Fruit fly (Drosophila melanogaster) whole organism, embryonic: ENCODE results near the gene Bap60.

Experiments
- Abd-B ChIP-seq: fragments of 200-800 bp; sonication (Bioruptor generic); optimal IDR thresholded peaks from 2 replicates; lab custom pipeline; 2018; ENCODE audit warnings: missing biosample characterization, mild to moderate bottlenecking, missing genetic modification characterization, moderate library complexity
- B-H2 ChIP-seq: fragments of 200-800 bp; sonication (Bioruptor generic); optimal IDR thresholded peaks from 2 replicates; lab custom pipeline; 2018; ENCODE audit warnings: missing biosample characterization, mild to moderate bottlenecking, missing genetic modification characterization
- Bgb ChIP-seq: fragments of 200-800 bp; sonication (Bioruptor generic); IDR thresholded peaks from 2 replicates; pipeline ENCODE4 v1.3.6; 2022; ENCODE audit warnings: missing biosample characterization, missing genetic modification characterization; ENCODE audit not compliant: partially characterized antibody
- CG11695 ChIP-seq: fragments of 200-800 bp; sonication (Bioruptor generic); IDR thresholded peaks from 3 replicates; pipeline ENCODE4 v1.3.6; 2022; ENCODE audit warnings: missing biosample characterization, missing genetic modification characterization
- CG12071 ChIP-seq: fragments of 200-800 bp; sonication (Bioruptor generic); optimal IDR thresholded peaks from 3 replicates; lab custom pipeline; 2018; ENCODE audit warnings: missing biosample characterization, mild to moderate bottlenecking, missing genetic modification characterization
- CG12391 ChIP-seq: fragments of 200-800 bp; sonication (Bioruptor generic); optimal IDR thresholded peaks from 3 replicates; lab custom pipeline; 2018; ENCODE audit warnings: missing biosample characterization, mild to moderate bottlenecking, missing genetic modification characterization, moderate library complexity
- CG13296 ChIP-seq: fragments of 200-800 bp; sonication (Bioruptor generic); optimal IDR thresholded peaks from 3 replicates; lab custom pipeline; 2018; ENCODE audit warnings: missing biosample characterization, mild to moderate bottlenecking, missing genetic modification characterization
- CG15269 ChIP-seq: fragments of 200-800 bp; sonication (Bioruptor generic); optimal IDR thresholded peaks from 2 replicates; lab custom pipeline; 2018; ENCODE audit warnings: missing biosample characterization, mild to moderate bottlenecking, missing genetic modification characterization, moderate library complexity
- CG15514 ChIP-seq: fragments of 200-800 bp; sonication (Bioruptor generic); optimal IDR thresholded peaks from 3 replicates; lab custom pipeline; 2017; ENCODE audit warnings: missing biosample characterization, missing genetic modification characterization, mild to moderate bottlenecking, moderate library complexity, missing genetic modification reagents
- CG17385 ChIP-seq: fragments of 200-800 bp; sonication (Bioruptor generic); optimal IDR thresholded peaks from 3 replicates; lab custom pipeline; 2018; ENCODE audit warnings: missing biosample characterization, mild to moderate bottlenecking, missing genetic modification characterization
- CG17912 ChIP-seq: fragments of 200-800 bp; sonication (Bioruptor generic); optimal IDR thresholded peaks from 2 replicates; lab custom pipeline; 2018; ENCODE audit warnings: missing biosample characterization, mild to moderate bottlenecking, missing genetic modification characterization
- CG2875 ChIP-seq: fragments of 200-800 bp; sonication (Bioruptor generic); optimal IDR thresholded peaks from 2 replicates; lab custom pipeline; 2017; ENCODE audit warnings: missing biosample characterization, mild to moderate bottlenecking, missing genetic modification characterization, missing genetic modification reagents
- CG30403 ChIP-seq: fragments of 200-800 bp; sonication (Bioruptor generic); optimal IDR thresholded peaks from 3 replicates; lab custom pipeline; 2016; ENCODE audit warnings: missing biosample characterization, missing genetic modification characterization
- CG4328 ChIP-seq: fragments of 200-800 bp; sonication (Bioruptor generic); optimal IDR thresholded peaks from 3 replicates; lab custom pipeline; 2017; ENCODE audit warnings: missing biosample characterization, missing genetic modification reagents, missing genetic modification characterization
- CG43689 ChIP-seq: fragments of 200-800 bp; sonication (Bioruptor generic); IDR thresholded peaks from 2 replicates; pipeline ENCODE4 v1.3.6; 2022; ENCODE audit warnings: missing biosample characterization, missing genetic modification characterization
- CG6765 ChIP-seq: fragments of 200-800 bp; sonication (Bioruptor generic); optimal IDR thresholded peaks from 3 replicates; lab custom pipeline; 2017; ENCODE audit warnings: missing biosample characterization, mild to moderate bottlenecking, missing genetic modification characterization
- CG6813 ChIP-seq: fragments of 200-800 bp; sonication (Bioruptor generic); optimal IDR thresholded peaks from 2 replicates; lab custom pipeline; 2017; ENCODE audit warnings: missing biosample characterization, missing genetic modification characterization, mild to moderate bottlenecking, moderate library complexity, missing genetic modification reagents
- CG7372 ChIP-seq: fragments of 200-800 bp; sonication (Bioruptor generic); IDR thresholded peaks from 2 replicates; pipeline ENCODE4 v1.3.6; 2022; ENCODE audit warnings: missing biosample characterization, missing genetic modification characterization
- CG8478 ChIP-seq: fragments of >200 bp; optimal IDR thresholded peaks from 2 replicates; lab custom pipeline; 2018
- Chrac-16 ChIP-seq: fragments of 200-800 bp; sonication (Bioruptor generic); optimal IDR thresholded peaks from 3 replicates; lab custom pipeline; 2016; ENCODE audit warnings: missing biosample characterization, missing genetic modification characterization
- Fer1 ChIP-seq: fragments of 200-800 bp; sonication (Bioruptor generic); optimal IDR thresholded peaks from 2 replicates; lab custom pipeline; 2017; ENCODE audit warnings: missing biosample characterization, mild to moderate bottlenecking, missing genetic modification characterization
- Fer3 ChIP-seq: fragments of 200-800 bp; sonication (Bioruptor generic); optimal IDR thresholded peaks from 2 replicates; lab custom pipeline; 2018; ENCODE audit warnings: missing biosample characterization, mild to moderate bottlenecking, missing genetic modification characterization, moderate library complexity
- HmgZ ChIP-seq: fragments of 200-800 bp; sonication (Bioruptor generic); optimal IDR thresholded peaks from 2 replicates; lab custom pipeline; 2018; ENCODE audit warnings: missing biosample characterization, mild to moderate bottlenecking, missing genetic modification characterization
- Med ChIP-seq: fragments of 200-800 bp; sonication (Bioruptor generic); peaks from one replicate; lab custom pipeline; 2016; ENCODE audit warnings: missing biosample characterization, missing genetic modification characterization, mild to moderate bottlenecking, inconsistent platforms, moderate library complexity
- Myb ChIP-seq: fragments of 200-800 bp; sonication (Bioruptor generic); optimal IDR thresholded peaks from 2 replicates; lab custom pipeline; 2016; ENCODE audit warnings: missing biosample characterization, missing genetic modification characterization
- Ptx1 ChIP-seq: fragments of 200-800 bp; sonication (Bioruptor generic); IDR thresholded peaks from 2 replicates; pipeline ENCODE4 v1.3.6; 2022; ENCODE audit warnings: missing biosample characterization, missing genetic modification characterization
- Scr ChIP-seq: fragments of 200-800 bp; sonication (Bioruptor generic); IDR thresholded peaks from 2 replicates; pipeline ENCODE4 v1.3.6; 2022; ENCODE audit warnings: missing biosample characterization, missing genetic modification characterization; ENCODE audit not compliant: partially characterized antibody
- Sox100B ChIP-seq: fragments of 200-800 bp; sonication (Bioruptor generic); optimal IDR thresholded peaks from 3 replicates; lab custom pipeline; 2018; ENCODE audit warnings: missing biosample characterization, mild to moderate bottlenecking, missing genetic modification characterization
- Ssrp ChIP-seq: fragments of 200-800 bp; sonication (Bioruptor generic); optimal IDR thresholded peaks from 2 replicates; lab custom pipeline; 2018; ENCODE audit warnings: missing biosample characterization, mild to moderate bottlenecking, missing genetic modification characterization, moderate library complexity
- Xrp1 ChIP-seq: fragments of 200-800 bp; sonication (Bioruptor generic); IDR thresholded peaks from 2 replicates; pipeline ENCODE4 v1.3.6; 2022; ENCODE audit warnings: missing biosample characterization, missing genetic modification characterization
- al ChIP-seq: fragments of 200-800 bp; sonication (Bioruptor generic); IDR thresholded peaks from 2 replicates; pipeline ENCODE4 v1.3.6; 2022; ENCODE audit warnings: missing biosample characterization, missing genetic modification characterization
- bowl ChIP-seq: fragments of 200-800 bp; sonication (Bioruptor generic); IDR thresholded peaks from 2 replicates; pipeline ENCODE4 v1.3.6; 2022; ENCODE audit warnings: missing biosample characterization, missing genetic modification characterization
- dati ChIP-seq: fragments of 200-800 bp; sonication (Bioruptor generic); IDR thresholded peaks from 2 replicates; pipeline ENCODE4 v1.3.6; 2022; ENCODE audit warnings: missing biosample characterization, missing genetic modification characterization
- dmrt11E ChIP-seq: fragments of 200-800 bp; sonication (Bioruptor generic); optimal IDR thresholded peaks from 3 replicates; lab custom pipeline; 2018; ENCODE audit warnings: missing biosample characterization, mild to moderate bottlenecking, missing genetic modification characterization, moderate library complexity
- dmrt99B ChIP-seq: fragments of 200-800 bp; sonication (Bioruptor generic); optimal IDR thresholded peaks from 2 replicates; lab custom pipeline; 2018; ENCODE audit warnings: missing biosample characterization, mild to moderate bottlenecking, missing genetic modification characterization, moderate library complexity
- eyg ChIP-seq: fragments of 200-800 bp; sonication (Bioruptor generic); optimal IDR thresholded peaks from 3 replicates; lab custom pipeline; 2016; ENCODE audit warnings: missing biosample characterization, missing genetic modification characterization
- fd102C ChIP-seq: fragments of 200-800 bp; sonication (Bioruptor generic); optimal IDR thresholded peaks from 2 replicates; lab custom pipeline; 2018; ENCODE audit warnings: missing biosample characterization, mild to moderate bottlenecking, missing genetic modification characterization, moderate library complexity
- ftz-f1 ChIP-seq: fragments of 200-800 bp; sonication (Bioruptor generic); optimal IDR thresholded peaks from 2 replicates; lab custom pipeline; 2016; ENCODE audit warnings: missing biosample characterization, missing genetic modification characterization
- gem ChIP-seq: fragments of 200-800 bp; sonication (Bioruptor generic); optimal IDR thresholded peaks from 2 replicates; lab custom pipeline; 2019; ENCODE audit warnings: missing biosample characterization, mild to moderate bottlenecking, missing genetic modification characterization, moderate library complexity
- grau ChIP-seq: fragments of 200-800 bp; optimal IDR thresholded peaks from 3 replicates; lab custom pipeline; 2019; ENCODE audit warnings: missing biosample characterization, mild to moderate bottlenecking, missing genetic modification characterization, moderate library complexity
- gsb ChIP-seq: fragments of 200-800 bp; sonication (Bioruptor generic); IDR thresholded peaks from 2 replicates; pipeline ENCODE4 v1.3.6; 2022; ENCODE audit warnings: missing biosample characterization, missing genetic modification characterization
- her ChIP-seq: fragments of 200-800 bp; sonication (Bioruptor generic); optimal IDR thresholded peaks from 2 replicates; lab custom pipeline; 2016; ENCODE audit warnings: missing biosample characterization, missing genetic modification characterization
- jumu ChIP-seq: fragments of 200-800 bp; sonication (Bioruptor generic); optimal IDR thresholded peaks from 3 replicates; lab custom pipeline; 2016; ENCODE audit warnings: missing biosample characterization, missing genetic modification characterization
- nmo ChIP-seq: fragments of 200-800 bp; sonication (Bioruptor generic); optimal IDR thresholded peaks from 2 replicates; lab custom pipeline; 2018; ENCODE audit warnings: missing biosample characterization, mild to moderate bottlenecking, missing genetic modification characterization, moderate library complexity
- slbo ChIP-seq: fragments of 200-800 bp; sonication (Bioruptor generic); IDR thresholded peaks from 2 replicates; pipeline ENCODE4 v1.3.6; 2022; ENCODE audit warnings: missing biosample characterization, missing genetic modification characterization
- sob ChIP-seq: fragments of 200-800 bp; sonication (Bioruptor generic); IDR thresholded peaks from 2 replicates; pipeline ENCODE4 v1.3.6; 2022; ENCODE audit warnings: missing biosample characterization, missing genetic modification characterization
- unpg ChIP-seq: fragments of 200-800 bp; sonication (Bioruptor generic); optimal IDR thresholded peaks from 3 replicates; lab custom pipeline; 2018; ENCODE audit warnings: missing biosample characterization, mild to moderate bottlenecking, missing genetic modification characterization, moderate library complexity
- wdn ChIP-seq: fragments of 200-800 bp; sonication (Bioruptor generic); IDR thresholded peaks from 2 replicates; pipeline ENCODE4 v1.3.6; 2022; ENCODE audit warnings: missing biosample characterization, missing genetic modification characterization
- zf30C ChIP-seq: fragments of 200-800 bp; sonication (Bioruptor generic); optimal IDR thresholded peaks from 3 replicates; lab custom pipeline; 2018; ENCODE audit warnings: missing biosample characterization, mild to moderate bottlenecking, missing genetic modification characterization

Gene Bap60

DNA sequence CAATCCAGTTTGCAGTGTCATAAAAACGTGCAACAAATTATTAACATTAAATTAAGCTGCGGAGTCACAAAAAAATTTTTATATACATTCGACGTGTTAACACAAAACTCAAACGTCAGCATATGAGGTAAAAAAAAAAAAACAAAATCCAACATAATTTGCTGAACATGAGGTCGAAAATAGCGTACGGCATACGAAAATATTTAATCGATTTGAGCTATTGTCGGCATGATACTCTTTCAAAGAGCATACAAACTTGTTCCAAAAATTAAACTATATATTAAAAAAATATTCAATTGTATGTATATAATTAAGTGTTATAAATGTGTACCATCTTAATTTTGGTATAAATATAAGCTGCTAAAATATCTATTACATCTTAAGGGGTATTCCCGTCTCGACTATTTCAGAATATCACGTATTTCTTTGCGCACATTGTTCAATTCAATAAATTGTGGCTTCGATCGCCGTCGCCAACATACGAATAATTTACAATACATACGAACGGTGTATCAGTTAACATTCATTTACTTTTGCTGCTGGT, 49.7 kb downstream of the Bap60 start (continued):
- no peak for TF ChIP-seq CG17912 (GFP tag; lab: Kevin White, UChicago)
- TF ChIP-seq Fer3: peak; percentile 60
- TF ChIP-seq bowl (GFP tag; lab: Robert Waterston, UW): no peak
- TF ChIP-seq Xrp1: peak; percentile 67; the same call in 1 of the 2 replicates
- no peak for TF ChIP-seq Myb (GFP tag; lab: Kevin White, UChicago)
- TF ChIP-seq Abd-B (GFP tag; lab: Kevin White, UChicago): peak; percentile 35
- TF ChIP-seq CG6813 (GFP tag; lab: Kevin White, UChicago): no peak
- TF ChIP-seq Ptx1 (GFP tag; lab: Robert Waterston, UW): peak; percentile 71
- peak; percentile 44 for TF ChIP-seq nmo (GFP tag; lab: Kevin White, UChicago)
- TF ChIP-seq CG30403 (GFP tag; lab: Kevin White, UChicago): peak; percentile 35
- TF ChIP-seq CG43689 (GFP tag; lab: Robert Waterston, UW): 0 out of 2 replicates have a peak, but pooled peaks have one; percentile 13
- no peak for TF ChIP-seq HmgZ (tag; lab: Kevin White, UChicago)
- TF ChIP-seq CG15514: peak; percentile 13
- peak; percentile 76 for TF ChIP-seq slbo (GFP tag; lab: Robert Waterston, UW)
- no peak for TF ChIP-seq jumu (GFP tag; lab: Kevin White, UChicago)
- no peak for TF ChIP-seq CG8478 (lab: Kevin White, UChicago)
- peak; percentile 43; the same call in 1 of the 2 replicates for TF ChIP-seq al (GFP tag; lab: Robert Waterston, UW)
- TF ChIP-seq wdn (GFP tag; lab: Robert Waterston, UW): no peak
- peak; percentile 68 for TF ChIP-seq CG12391 (tag; lab: Kevin White, UChicago)
- peak; percentile 67 for TF ChIP-seq grau (tag; lab: Kevin White, UChicago)
- TF ChIP-seq sob (GFP tag; lab: Robert Waterston, UW): 0 out of 2 replicates have a peak, but pooled peaks have one; percentile 46
- TF ChIP-seq zf30C (GFP tag; lab: Kevin White, UChicago): no peak
- TF ChIP-seq Sox100B (GFP tag; lab: Kevin White, UChicago): peak; percentile 25
- no peak for TF ChIP-seq Scr (GFP tag; lab: Robert Waterston, UW)
- no peak for TF ChIP-seq Chrac-16
- TF ChIP-seq B-H2 (GFP tag; lab: Kevin White, UChicago): no peak
- TF ChIP-seq CG17385 (GFP tag; lab: Kevin White, UChicago): peak; percentile 47

- no peak for TF ChIP-seq CG6765 (GFP tag; lab: Kevin White, UChicago)
- TF ChIP-seq ftz-f1 (GFP tag; lab: Kevin White, UChicago): no peak
- no peak for TF ChIP-seq fd102C
- TF ChIP-seq her (GFP tag; lab: Kevin White, UChicago): no peak
- TF ChIP-seq CG13296 (GFP tag; lab: Kevin White, UChicago): peak; percentile 36
- no peak for TF ChIP-seq Ssrp (tag; lab: Kevin White, UChicago)
- no peak for TF ChIP-seq eyg
- TF ChIP-seq dati (GFP tag; lab: Robert Waterston, UW): no peak
- TF ChIP-seq dmrt11E (tag; lab: Kevin White, UChicago): peak; percentile 15
- peak; percentile 22; the same call in 1 of the 3 replicates for TF ChIP-seq CG11695 (GFP tag; lab: Robert Waterston, UW)
- TF ChIP-seq dmrt99B (tag; lab: Kevin White, UChicago): peak; percentile 54
- peak; percentile 19 for TF ChIP-seq CG12071 (GFP tag; lab: Kevin White, UChicago)
- TF ChIP-seq CG7372 (GFP tag; lab: Robert Waterston, UW): no peak
- TF ChIP-seq CG15269: no peak
- TF ChIP-seq Med: peak; percentile 68
- TF ChIP-seq Bgb (GFP tag; lab: Robert Waterston, UW): no peak
- peak; percentile 39 for TF ChIP-seq gem (tag; lab: Kevin White, UChicago)
- peak; percentile 9 for TF ChIP-seq Fer1
- no peak for TF ChIP-seq CG2875 (GFP tag; lab: Kevin White, UChicago)
- no peak for TF ChIP-seq gsb
- TF ChIP-seq unpg (GFP tag; lab: Kevin White, UChicago): peak; percentile 21
- peak; percentile 12; the same call in 1 of the 2 replicates for TF ChIP-seq Ptx1 (GFP tag; lab: Robert Waterston, UW)
- TF ChIP-seq CG4328 (GFP tag; lab: Kevin White, UChicago): peak; percentile 51
These were observed 51.0 kb downstream of the Bap60 start, which contains the start of gene Fer3HCH for dm6 chrX:13108144-13108824. Fer3HCH (minus strand) TSS chrX:13108194.
